Worm (Caenorhabditis elegans) whole organism, L1 larva: ENCODE data around the gene irld-65.
A peak's percentile ranks its signal among the peaks of the same experiment; 100 is the strongest.

Experiments used
- elt-3 ChIP-seq, 6 experiments: fragments of 150-350 bp in 1 of 6; sonication (generic microtip); optimal IDR thresholded peaks; 2 replicates each; lab custom pipeline; 2017 to 2018; ENCODE audit warnings: missing biosample characterization in 6 of 6, missing genetic modification characterization in 6 of 6, inconsistent platforms in 1 of 6
- lin-35 ChIP-seq, 2 experiments: fragments of 150-350 bp; optimal IDR thresholded peaks; 2 replicates each; lab custom pipeline; 2014; ENCODE audit warnings: missing biosample characterization in 2 of 2, missing genetic modification characterization in 2 of 2, missing genetic modification reagents in 2 of 2
- nhr-28 ChIP-seq: fragments of 150-350 bp; optimal IDR thresholded peaks from 2 replicates; lab custom pipeline; 2014; ENCODE audit warnings: missing biosample characterization, missing genetic modification characterization
- rnt-1 ChIP-seq: sonication (generic microtip); optimal IDR thresholded peaks from 2 replicates; lab custom pipeline; 2016; ENCODE audit warnings: mild to moderate bottlenecking, missing genetic modification characterization, moderate library complexity, missing compliant biosample characterization
- swsn-7 ChIP-seq: sonication (generic microtip); optimal IDR thresholded peaks from 2 replicates; lab custom pipeline; 2016; ENCODE audit warnings: missing genetic modification characterization, missing compliant biosample characterization
- zip-4 ChIP-seq: fragments of 200-800 bp; sonication (Bioruptor generic); optimal IDR thresholded peaks from 2 replicates; lab custom pipeline; 2018; ENCODE audit warnings: mild to moderate bottlenecking, missing genetic modification characterization, moderate library complexity, missing compliant biosample characterization

ce11 chrII:2922359-2922758 lies 15.4 kb downstream of the irld-65 start:
- TF ChIP-seq swsn-7 (tag; lab: Kevin White, UChicago): no peak
- no peak for TF ChIP-seq nhr-28 (tag; lab: Kevin White, UChicago)
- no peak for TF ChIP-seq rnt-1
- TF ChIP-seq elt-3 (tag; optimal IDR thresholded peaks at IDR 0.05; lab: Kevin White, UChicago): no peak
- TF ChIP-seq lin-35 (GFP tag; optimal IDR thresholded peaks at IDR 0.05; lab: Kevin White, UChicago): peak in 1 of 2 experiments; percentile 34
- TF ChIP-seq zip-4 (GFP tag; lab: Kevin White, UChicago): no peak
